Worm (Caenorhabditis elegans) whole organism, mixed stage, embryonic: Measurements from ENCODE around the gene Y41D4A.6.

ENCODE experiments used
- M03D4.4 ChIP-seq: sonication (generic microtip); optimal IDR thresholded peaks from 2 replicates; lab custom pipeline; 2017; ENCODE audit warnings: mild to moderate bottlenecking, missing genetic modification characterization, missing compliant biosample characterization
- bed-3 ChIP-seq: fragments of 200-800 bp; sonication (Bioruptor generic); optimal IDR thresholded peaks from 3 replicates; lab custom pipeline; 2018; ENCODE audit warnings: mild to moderate bottlenecking, missing genetic modification characterization, moderate library complexity, missing compliant biosample characterization
- ceh-39 ChIP-seq: fragments of 150-350 bp; optimal IDR thresholded peaks from 2 replicates; lab custom pipeline; 2014; ENCODE audit warnings: missing biosample characterization, missing genetic modification characterization
- elt-3 ChIP-seq: fragments of 150-350 bp; optimal IDR thresholded peaks from 2 replicates; lab custom pipeline; 2014; ENCODE audit warnings: missing biosample characterization, missing genetic modification characterization
- lin-13 ChIP-seq: fragments of 150-350 bp; optimal IDR thresholded peaks from 2 replicates; lab custom pipeline; 2014; ENCODE audit warnings: missing biosample characterization, missing genetic modification characterization
- lin-32 ChIP-seq: fragments of 200-800 bp; sonication (Bioruptor generic); optimal IDR thresholded peaks from 2 replicates; lab custom pipeline; 2018; ENCODE audit warnings: mild to moderate bottlenecking, missing genetic modification characterization, missing compliant biosample characterization
- nhr-12 ChIP-seq: fragments of 150-350 bp; optimal IDR thresholded peaks from 2 replicates; lab custom pipeline; 2014; ENCODE audit warnings: missing biosample characterization, missing genetic modification characterization
- nhr-237 ChIP-seq: fragments of 150-350 bp; optimal IDR thresholded peaks from 2 replicates; lab custom pipeline; 2014; ENCODE audit warnings: missing biosample characterization, missing genetic modification characterization
- nhr-76 ChIP-seq: sonication (generic microtip); optimal IDR thresholded peaks from 2 replicates; lab custom pipeline; 2017; ENCODE audit warnings: missing biosample characterization, missing genetic modification characterization
- pha-4 ChIP-seq: fragments of 150-350 bp; optimal IDR thresholded peaks from 2 replicates; lab custom pipeline; 2018; ENCODE audit warnings: missing biosample characterization, missing genetic modification reagents, missing genetic modification characterization
- snpc-4 ChIP-seq: fragments of 150-350 bp; optimal IDR thresholded peaks from 2 replicates; lab custom pipeline; 2014; ENCODE audit warnings: missing biosample characterization, missing genetic modification characterization
- unc-120 ChIP-seq: sonication (generic microtip); optimal IDR thresholded peaks from 2 replicates; lab custom pipeline; 2017; ENCODE audit warnings: missing genetic modification characterization, missing compliant biosample characterization; ENCODE audit not compliant: poor library complexity, severe bottlenecking
- unc-62 ChIP-seq: fragments of 150-350 bp; optimal IDR thresholded peaks from 2 replicates; lab custom pipeline; 2014; ENCODE audit warnings: missing biosample characterization, missing genetic modification reagents, missing genetic modification characterization
- ztf-11 ChIP-seq: fragments of 150-350 bp; optimal IDR thresholded peaks from 2 replicates; lab custom pipeline; 2014; ENCODE audit warnings: missing biosample characterization, missing genetic modification characterization

DNA sequence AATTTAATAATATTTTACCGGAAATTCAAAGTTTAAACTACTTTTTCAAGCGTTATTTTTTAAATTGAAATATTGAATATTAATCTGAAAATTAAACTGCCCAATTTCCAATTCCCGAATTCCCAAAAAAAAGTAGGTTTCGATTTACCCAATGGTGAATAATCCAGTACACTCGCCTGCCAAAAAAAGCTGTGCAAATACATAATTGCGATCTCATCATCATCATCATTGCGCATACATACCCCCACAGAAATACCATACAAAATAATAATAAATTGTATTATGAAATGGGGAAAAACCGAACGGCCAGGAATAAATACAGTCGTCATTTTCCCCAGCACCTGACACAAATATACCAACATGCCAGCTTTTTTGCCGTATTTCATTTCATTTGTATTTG, 26.5 kb upstream of the Y41D4A.6 start, which contains the start of gene Y41D4A.1:
- TF ChIP-seq nhr-237 (tag; lab: Kevin White, UChicago) (no peak), unc-120 (tag; lab: Kevin White, UChicago) (no peak), ceh-39 (tag; lab: Kevin White, UChicago) (no peak), M03D4.4 (tag; lab: Kevin White, UChicago) (no peak), elt-3 (tag; lab: Kevin White, UChicago) (no peak), ztf-11 (tag; lab: Kevin White, UChicago) (no peak), snpc-4 (no peak), lin-32 (GFP tag; lab: Kevin White, UChicago) (no peak), nhr-12 (no peak), pha-4 (tag; lab: Kevin White, UChicago) (no peak), nhr-76 (no peak), unc-62 (no peak), lin-13 (no peak), bed-3 (GFP tag; lab: Kevin White, UChicago) (no peak)
